In the genomic region with DNA sequence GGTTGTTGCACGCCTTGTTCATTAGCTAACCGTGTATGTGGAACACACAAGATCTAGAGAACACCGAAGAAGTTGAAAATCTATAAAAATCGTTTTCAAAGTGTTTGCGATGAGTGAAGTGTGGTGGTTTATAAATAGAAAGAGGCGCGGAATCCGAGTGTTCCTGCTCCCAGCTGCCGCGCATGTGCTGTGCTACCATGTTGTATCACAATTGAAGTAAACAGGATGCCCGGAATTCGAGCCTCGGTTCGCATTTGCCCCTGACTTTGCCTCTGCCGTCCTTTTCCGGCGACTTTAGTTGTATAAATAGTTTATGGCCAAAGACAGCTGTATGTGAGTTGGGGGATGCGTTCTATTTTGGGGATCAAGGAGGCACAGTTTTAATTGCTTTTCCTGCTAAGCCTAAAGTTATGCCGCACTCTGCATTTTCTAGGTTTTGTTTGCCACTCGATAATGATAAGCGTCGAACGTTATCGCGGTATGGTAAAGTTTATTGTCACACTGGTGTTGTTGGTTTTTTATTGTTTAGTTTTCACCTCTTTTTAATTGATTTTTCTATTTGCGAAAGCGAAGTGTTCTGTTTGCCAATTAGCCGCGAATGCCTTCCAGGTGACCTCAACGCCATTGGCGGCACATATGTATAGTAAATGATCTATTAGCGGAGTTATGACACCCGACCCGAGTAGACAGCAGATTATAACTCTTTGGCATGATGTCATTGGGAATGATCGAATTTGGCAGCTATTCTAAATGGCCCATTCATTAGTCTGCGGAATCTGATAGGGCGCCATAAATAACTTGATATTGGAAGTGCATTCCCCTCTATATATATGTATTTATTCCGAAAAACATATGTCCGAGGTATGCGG, we compare ENCODE assay signal across 5 fruit fly cellular contexts.
TF ChIP-seq lines count a peak whose summit lies in the region.

No protein-coding gene starts in this region.

- TF ChIP-seq CTCF in whole organism, embryonic (GFP tag; optimal IDR thresholded peaks at IDR 0.05; lab: Kevin White, UChicago): no peak

TF ChIP-seq in whole organism, adult, 20 proteins besides CTCF, POLR2A, EP300 and RAD21:
- TF ChIP-seq CG11617 (GFP tag; optimal IDR thresholded peaks at IDR 0.05; lab: Kevin White, UChicago): peak; percentile 13
- TF ChIP-seq CG7101 (tag; optimal IDR thresholded peaks at IDR 0.05; lab: Kevin White, UChicago): no peak
- peak; percentile 24 for TF ChIP-seq CG33017 (tag; optimal IDR thresholded peaks at IDR 0.05; lab: Kevin White, UChicago)
- peak; percentile 1 for TF ChIP-seq CG7045 (GFP tag; optimal IDR thresholded peaks at IDR 0.05; lab: Kevin White, UChicago)
- peak; percentile 54 for TF ChIP-seq cic (GFP tag; optimal IDR thresholded peaks at IDR 0.05; lab: Kevin White, UChicago)
- peak; percentile 13 for TF ChIP-seq CG12768 (GFP tag; optimal IDR thresholded peaks at IDR 0.05; lab: Kevin White, UChicago)
- TF ChIP-seq cnc (optimal IDR thresholded peaks at IDR 0.05; lab: Kevin White, UChicago): no peak
TF ChIP-seq in whole organism, adult: peak in this region for 5.

TF ChIP-seq in whole organism, embryonic, 481 proteins besides CTCF, POLR2A, EP300 and RAD21 (continues in another document):
- TF ChIP-seq Stat92E (GFP tag; optimal IDR thresholded peaks at IDR 0.05; lab: Kevin White, UChicago) (no peak), z (GFP tag; IDR thresholded peaks at IDR 0.05; lab: Robert Waterston, UW) (no peak), CG11093 (GFP tag; IDR thresholded peaks at IDR 0.05; lab: Robert Waterston, UW) (no peak), Hand (GFP tag; optimal IDR thresholded peaks at IDR 0.05; lab: Kevin White, UChicago) (no peak), dysf (GFP tag; IDR thresholded peaks at IDR 0.05; lab: Robert Waterston, UW) (no peak), slp2 (GFP tag; optimal IDR thresholded peaks at IDR 0.05; lab: Kevin White, UChicago) (no peak), CG16779 (GFP tag; IDR thresholded peaks at IDR 0.05; lab: Robert Waterston, UW) (no peak), CkIIα-i1 (GFP tag; IDR thresholded peaks at IDR 0.05; lab: Robert Waterston, UW) (no peak), Rx (GFP tag; IDR thresholded peaks at IDR 0.05; lab: Robert Waterston, UW) (no peak), hb (GFP tag; IDR thresholded peaks at IDR 0.05; lab: Robert Waterston, UW; ENCODE audit: partially characterized antibody) (no peak), Atf6 (GFP tag; IDR thresholded peaks at IDR 0.05; lab: Robert Waterston, UW) (peak; percentile 36; the same call in 1 of the 2 replicates), CG2202 (tag; optimal IDR thresholded peaks at IDR 0.05; lab: Kevin White, UChicago) (no peak), CG12659 (GFP tag; optimal IDR thresholded peaks at IDR 0.05; lab: Kevin White, UChicago) (no peak), CG3163 (GFP tag; optimal IDR thresholded peaks at IDR 0.05; lab: Kevin White, UChicago) (no peak), dan (GFP tag; IDR thresholded peaks at IDR 0.05; lab: Robert Waterston, UW) (no peak), CG18619 (GFP tag; optimal IDR thresholded peaks at IDR 0.05; lab: Kevin White, UChicago) (no peak), Gug (GFP tag; IDR thresholded peaks at IDR 0.05; lab: Robert Waterston, UW) (no peak), repo (GFP tag; optimal IDR thresholded peaks at IDR 0.05; lab: Kevin White, UChicago) (no peak), Sox102F (GFP tag; optimal IDR thresholded peaks at IDR 0.05; lab: Kevin White, UChicago) (no peak)

TF ChIP-seq in whole organism, prepupa, 60 proteins besides CTCF, POLR2A, EP300 and RAD21 (continues in another document):
- peak; percentile 31 for TF ChIP-seq fkh (GFP tag; optimal IDR thresholded peaks at IDR 0.05; lab: Kevin White, UChicago)
- TF ChIP-seq CG6792 (GFP tag; optimal IDR thresholded peaks at IDR 0.05; lab: Kevin White, UChicago): no peak
- no peak for TF ChIP-seq cyc (GFP tag; optimal IDR thresholded peaks at IDR 0.05; lab: Kevin White, UChicago)
- no peak for TF ChIP-seq CG6276 (GFP tag; optimal IDR thresholded peaks at IDR 0.05; lab: Kevin White, UChicago)
- TF ChIP-seq net (GFP tag; optimal IDR thresholded peaks at IDR 0.05; lab: Kevin White, UChicago): peak; percentile 16
- TF ChIP-seq CG11762 (GFP tag; optimal IDR thresholded peaks at IDR 0.05; lab: Kevin White, UChicago; ENCODE audit: insufficient read depth): no peak
- no peak for TF ChIP-seq Gug (GFP tag; IDR thresholded peaks at IDR 0.05; lab: Robert Waterston, UW)
- TF ChIP-seq fd85E (GFP tag; optimal IDR thresholded peaks at IDR 0.05; lab: Kevin White, UChicago): no peak
- TF ChIP-seq eg (GFP tag; IDR thresholded peaks at IDR 0.05; lab: Robert Waterston, UW): peak; percentile 36; the same call in 1 of the 3 replicates
- no peak for TF ChIP-seq Met (GFP tag; optimal IDR thresholded peaks at IDR 0.05; lab: Kevin White, UChicago)
- TF ChIP-seq CG34406 (GFP tag; optimal IDR thresholded peaks at IDR 0.05; lab: Kevin White, UChicago): no peak
- no peak for TF ChIP-seq CG10669 (GFP tag; optimal IDR thresholded peaks at IDR 0.05; lab: Kevin White, UChicago)
- TF ChIP-seq Sox14 (GFP tag; optimal IDR thresholded peaks at IDR 0.05; lab: Kevin White, UChicago): no peak
- TF ChIP-seq CG9139 (GFP tag; optimal IDR thresholded peaks at IDR 0.05; lab: Kevin White, UChicago): no peak
- TF ChIP-seq CG6808 (GFP tag; optimal IDR thresholded peaks at IDR 0.05; lab: Kevin White, UChicago): peak; percentile 6
- no peak for TF ChIP-seq salr (GFP tag; optimal IDR thresholded peaks at IDR 0.05; lab: Kevin White, UChicago)
- no peak for TF ChIP-seq Eip78C (GFP tag; lab: Kevin White, UChicago)
- TF ChIP-seq dsx (GFP tag; optimal IDR thresholded peaks at IDR 0.05; lab: Kevin White, UChicago; ENCODE audit: poor library complexity, severe bottlenecking): no peak
- TF ChIP-seq CG3032 (tag; optimal IDR thresholded peaks at IDR 0.05; lab: Kevin White, UChicago): no peak

TF ChIP-seq in whole organism, pupa, 21 proteins besides CTCF, POLR2A, EP300 and RAD21:
- no peak for TF ChIP-seq fd96Ca (GFP tag; IDR thresholded peaks at IDR 0.05; lab: Robert Waterston, UW)
- 0 out of 3 replicates have a peak, but pooled peaks have one; percentile 26 for TF ChIP-seq CG4496 (GFP tag; IDR thresholded peaks at IDR 0.05; lab: Robert Waterston, UW)
- peak; percentile 53 for TF ChIP-seq EcR (GFP tag; optimal IDR thresholded peaks at IDR 0.05; lab: Kevin White, UChicago)
- no peak for TF ChIP-seq CG9948 (tag; optimal IDR thresholded peaks at IDR 0.05; lab: Kevin White, UChicago)

TF ChIP-seq in whole organism, wandering third instar larva, 38 proteins besides CTCF, POLR2A, EP300 and RAD21:
- TF ChIP-seq Rel (GFP tag; optimal IDR thresholded peaks at IDR 0.05; lab: Kevin White, UChicago) (no peak), Rel (tag; optimal IDR thresholded peaks at IDR 0.05; lab: Kevin White, UChicago) (no peak), Sp1 (GFP tag; optimal IDR thresholded peaks at IDR 0.05; lab: Kevin White, UChicago) (peak; percentile 20)
